Worm (Caenorhabditis elegans) whole organism, young adult: ENCODE measurements around the gene C02F5.13.

Source experiments
- F10E7.11 ChIP-seq: sonication (generic microtip); optimal IDR thresholded peaks from 2 replicates; lab custom pipeline; 2017; ENCODE audit warnings: mild to moderate bottlenecking, missing genetic modification characterization, moderate library complexity, missing compliant biosample characterization
- F22D6.2 ChIP-seq: sonication (generic microtip); optimal IDR thresholded peaks from 2 replicates; lab custom pipeline; 2016; ENCODE audit warnings: mild to moderate bottlenecking, missing genetic modification characterization, missing compliant biosample characterization
- F23B12.7 ChIP-seq: sonication (generic microtip); optimal IDR thresholded peaks from 2 replicates; lab custom pipeline; 2017; ENCODE audit warnings: missing genetic modification characterization, mild to moderate bottlenecking, missing compliant biosample characterization, antibody characterized with exemption, moderate library complexity; ENCODE audit not compliant: insufficient read depth
- F55B11.4 ChIP-seq: sonication (generic microtip); optimal IDR thresholded peaks from 2 replicates; lab custom pipeline; 2016; ENCODE audit warnings: missing compliant biosample characterization, missing genetic modification characterization, borderline replicate concordance; ENCODE audit not compliant: insufficient read depth
- Y53G8AR.9 ChIP-seq: fragments of 200-800 bp; sonication (Bioruptor generic); conservative IDR thresholded peaks from 2 replicates; pipeline ENCODE4 v1.3.6; 2022; ENCODE audit warnings: missing genetic modification reagents, missing genetic modification characterization, missing compliant biosample characterization
- Y95B8A.8 ChIP-seq: fragments of 200-800 bp; sonication (Bioruptor generic); IDR thresholded peaks from 2 replicates; pipeline ENCODE4 v1.3.6; 2022; ENCODE audit warnings: missing genetic modification reagents, missing genetic modification characterization, missing compliant biosample characterization
- aptf-3 ChIP-seq: fragments of 200-800 bp; sonication (Bioruptor generic); IDR thresholded peaks from 2 replicates; pipeline ENCODE4 v1.3.6; 2022; ENCODE audit warnings: missing genetic modification characterization, missing compliant biosample characterization
- athp-1 ChIP-seq: sonication (generic microtip); optimal IDR thresholded peaks from 2 replicates; lab custom pipeline; 2017; ENCODE audit warnings: mild to moderate bottlenecking, missing genetic modification characterization, missing compliant biosample characterization
- attf-5 ChIP-seq: fragments of 200-800 bp; sonication (Bioruptor generic); optimal IDR thresholded peaks from 2 replicates; lab custom pipeline; 2018; ENCODE audit warnings: mild to moderate bottlenecking, missing genetic modification characterization, missing compliant biosample characterization
- bed-1 ChIP-seq: fragments of 200-800 bp; sonication (Bioruptor generic); IDR thresholded peaks from 2 replicates; pipeline ENCODE4 v1.3.6; 2022; ENCODE audit warnings: missing genetic modification reagents, missing genetic modification characterization, missing compliant biosample characterization
- bed-2 ChIP-seq: fragments of 200-800 bp; sonication (Bioruptor generic); IDR thresholded peaks from 2 replicates; pipeline ENCODE4 v1.3.6; 2022; ENCODE audit warnings: missing genetic modification reagents, missing genetic modification characterization, missing compliant biosample characterization
- ccch-3 ChIP-seq: fragments of 200-800 bp; sonication (Bioruptor generic); optimal IDR thresholded peaks from 2 replicates; lab custom pipeline; 2018; ENCODE audit warnings: mild to moderate bottlenecking, missing genetic modification characterization, missing compliant biosample characterization
- cebp-1 ChIP-seq, 2 experiments: fragments of 200-800 bp in 1 of 2; sonication (Bioruptor generic) in 1 of 2; sonication (generic microtip) in 1 of 2; IDR thresholded peaks in 1 of 2; optimal IDR thresholded peaks in 1 of 2; 2 replicates each; pipeline versions ENCODE4 v1.3.6 to Lab custom; 2017 to 2022; ENCODE audit warnings: missing compliant biosample characterization in 2 of 2, missing genetic modification characterization in 2 of 2, mild to moderate bottlenecking in 1 of 2, missing genetic modification reagents in 1 of 2, moderate library complexity in 1 of 2
- cebp-2 ChIP-seq: fragments of 200-800 bp; sonication (Bioruptor generic); IDR thresholded peaks from 2 replicates; pipeline ENCODE4 v1.3.6; 2022; ENCODE audit warnings: missing genetic modification characterization, missing compliant biosample characterization
- ceh-100 ChIP-seq: fragments of 200-800 bp; sonication (Bioruptor generic); IDR thresholded peaks from 2 replicates; pipeline ENCODE4 v1.3.6; 2022; ENCODE audit warnings: missing genetic modification reagents, missing genetic modification characterization, missing compliant biosample characterization
- ceh-58 ChIP-seq: fragments of 200-800 bp; sonication (Bioruptor generic); IDR thresholded peaks from 2 replicates; pipeline ENCODE4 v1.3.6; 2022; ENCODE audit warnings: missing genetic modification characterization, missing compliant biosample characterization
- ceh-79 ChIP-seq: sonication (generic microtip); optimal IDR thresholded peaks from 2 replicates; lab custom pipeline; 2017; ENCODE audit warnings: mild to moderate bottlenecking, missing genetic modification characterization, missing compliant biosample characterization
- dpl-1 ChIP-seq: fragments of 150-350 bp; optimal IDR thresholded peaks from 2 replicates; lab custom pipeline; 2014; ENCODE audit warnings: missing biosample characterization, missing genetic modification reagents, missing genetic modification characterization
- efl-1 ChIP-seq: fragments of 150-350 bp; optimal IDR thresholded peaks from 2 replicates; lab custom pipeline; 2014; ENCODE audit warnings: missing biosample characterization, missing genetic modification reagents, missing genetic modification characterization
- lag-1 ChIP-seq: fragments of 200-800 bp; sonication (Bioruptor generic); IDR thresholded peaks from 2 replicates; pipeline ENCODE4 v1.3.6; 2022; ENCODE audit warnings: missing genetic modification reagents, missing genetic modification characterization, missing compliant biosample characterization
- let-607 ChIP-seq, 2 experiments: fragments of 200-800 bp in 1 of 2; sonication (Bioruptor generic) in 1 of 2; sonication (generic microtip) in 1 of 2; optimal IDR thresholded peaks; 2 replicates each; lab custom pipeline; 2016 to 2018; ENCODE audit warnings: mild to moderate bottlenecking in 2 of 2, missing compliant biosample characterization in 2 of 2, missing genetic modification characterization in 2 of 2, moderate library complexity in 2 of 2, missing genotype in 1 of 2
- madf-6 ChIP-seq: fragments of 200-800 bp; sonication (Bioruptor generic); IDR thresholded peaks from 2 replicates; pipeline ENCODE4 v1.3.6; 2022; ENCODE audit warnings: missing genetic modification reagents, missing genetic modification characterization, missing compliant biosample characterization
- mxl-1 ChIP-seq: sonication (generic microtip); optimal IDR thresholded peaks from 2 replicates; lab custom pipeline; 2016; ENCODE audit warnings: missing genetic modification characterization, missing compliant biosample characterization
- nfyb-1 ChIP-seq: fragments of 200-800 bp; sonication (Bioruptor generic); IDR thresholded peaks from 2 replicates; pipeline ENCODE4 v1.3.6; 2022; ENCODE audit warnings: missing genetic modification reagents, missing genetic modification characterization, missing compliant biosample characterization
- nhr-120 ChIP-seq: fragments of 200-800 bp; sonication (Bioruptor generic); IDR thresholded peaks from 2 replicates; pipeline ENCODE4 v1.3.6; 2022; ENCODE audit warnings: missing genetic modification characterization, missing compliant biosample characterization
- repo-1 ChIP-seq: sonication (generic microtip); optimal IDR thresholded peaks from 2 replicates; lab custom pipeline; 2017; ENCODE audit warnings: mild to moderate bottlenecking, missing genetic modification characterization, missing compliant biosample characterization
- snpc-4 ChIP-seq, 5 experiments: fragments of 150-350 bp in 1 of 5; sonication (generic microtip) in 4 of 5; optimal IDR thresholded peaks; 2 replicates each; lab custom pipeline; 2014 to 2018; ENCODE audit warnings: missing genetic modification characterization in 5 of 5, missing biosample characterization in 3 of 5, antibody characterized with exemption in 2 of 5, mild to moderate bottlenecking in 2 of 5, missing compliant biosample characterization in 2 of 5, missing genotype in 2 of 5, moderate library complexity in 2 of 5, missing genetic modification reagents in 1 of 5
- sptf-2 ChIP-seq: fragments of 200-800 bp; sonication (Bioruptor generic); optimal IDR thresholded peaks from 2 replicates; lab custom pipeline; 2018; ENCODE audit warnings: mild to moderate bottlenecking, missing genetic modification characterization, missing compliant biosample characterization
- tbx-9 ChIP-seq: sonication (generic microtip); optimal IDR thresholded peaks from 2 replicates; lab custom pipeline; 2016; ENCODE audit warnings: borderline replicate concordance, missing genetic modification characterization, inconsistent platforms, missing compliant biosample characterization
- tlf-1 ChIP-seq: fragments of 200-800 bp; sonication (Bioruptor generic); optimal IDR thresholded peaks from 2 replicates; lab custom pipeline; 2018; ENCODE audit warnings: mild to moderate bottlenecking, missing genetic modification characterization, missing compliant biosample characterization
- unc-130 ChIP-seq: sonication (generic microtip); optimal IDR thresholded peaks from 2 replicates; lab custom pipeline; 2016; ENCODE audit warnings: missing genetic modification reagents, missing genetic modification characterization, missing compliant biosample characterization
- zfh-2 ChIP-seq: fragments of 200-800 bp; sonication (Bioruptor generic); conservative IDR thresholded peaks from 2 replicates; pipeline ENCODE4 v1.3.6; 2022; ENCODE audit warnings: missing genetic modification reagents, missing genetic modification characterization, missing compliant biosample characterization
- ztf-18 ChIP-seq: sonication (generic microtip); optimal IDR thresholded peaks from 2 replicates; lab custom pipeline; 2016; ENCODE audit warnings: missing genotype, mild to moderate bottlenecking, missing genetic modification characterization, missing compliant biosample characterization

The C02F5.13 gene

DNA sequence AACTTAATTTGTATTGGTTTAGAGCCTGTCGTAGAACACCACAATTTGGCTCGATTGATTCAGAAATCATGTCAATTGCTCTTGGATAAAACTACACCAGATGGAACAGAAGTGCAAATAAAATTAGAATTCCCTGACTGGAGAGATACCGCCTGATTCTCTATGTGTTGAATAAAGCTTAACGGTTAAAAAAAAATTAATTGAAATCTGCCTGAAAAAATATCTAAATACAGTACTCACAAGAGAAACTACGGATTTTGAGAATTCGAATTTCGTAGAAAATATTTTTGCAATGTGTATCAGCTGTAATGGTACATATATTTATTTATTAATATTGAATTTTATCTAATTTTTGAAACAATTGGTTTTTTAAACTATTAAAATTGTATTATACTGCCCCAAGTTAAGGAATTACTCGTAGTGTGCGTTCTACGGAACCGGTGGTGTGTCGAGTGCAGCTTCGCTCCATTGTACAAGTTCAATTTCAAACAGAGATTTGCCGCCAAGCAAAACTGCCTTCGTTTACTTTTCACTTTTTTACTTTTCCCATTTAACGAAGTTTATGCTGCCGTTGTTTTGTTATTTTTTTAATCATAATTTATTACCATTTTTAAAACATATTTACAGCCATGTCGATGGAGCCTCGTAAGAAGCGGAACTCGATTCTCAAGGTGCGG is 3.0 kb downstream of the C02F5.13 start, which contains the start of gene knl-1 (continued):
- TF ChIP-seq F10E7.11 (tag; lab: Kevin White, UChicago): no peak
- no peak for TF ChIP-seq bed-1 (GFP tag; lab: Robert Waterston, UW)
- no peak for TF ChIP-seq F55B11.4 (tag; lab: Kevin White, UChicago)
- no peak for TF ChIP-seq let-607 (tag; optimal IDR thresholded peaks at IDR 0.05; lab: Kevin White, UChicago)
- TF ChIP-seq cebp-2 (GFP tag; lab: Robert Waterston, UW): no peak
- TF ChIP-seq tbx-9 (tag; lab: Kevin White, UChicago): no peak
- TF ChIP-seq bed-2 (GFP tag; lab: Robert Waterston, UW): no peak
- TF ChIP-seq mxl-1: no peak

DNA sequence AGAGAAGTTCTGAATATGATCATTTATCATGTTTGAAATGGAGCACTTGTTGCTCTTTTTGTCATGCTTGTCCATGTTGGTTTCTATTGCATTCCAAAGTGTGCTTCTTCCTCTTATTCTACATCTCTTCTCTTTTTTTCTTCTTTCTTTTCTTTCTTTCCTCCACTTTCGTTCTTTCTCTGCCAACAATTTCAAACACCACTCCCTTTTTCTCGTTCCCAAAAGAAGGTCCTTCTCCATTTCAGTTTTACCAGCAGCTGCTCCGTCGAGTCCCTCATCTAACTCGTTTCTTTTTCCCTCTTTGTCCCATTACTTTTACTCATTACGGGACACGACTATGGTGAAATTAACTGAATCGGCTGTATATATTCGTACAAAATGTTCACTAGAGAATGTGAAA is 7.8 kb downstream of the C02F5.13 start, which contains the start of gene F09G8.5:
Gene F09G8.5, plus strand, starts transcription at position 38 of the 400 bp plus-strand sequence.
- TF ChIP-seq ceh-100: no peak
- TF ChIP-seq tlf-1 (GFP tag; lab: Kevin White, UChicago): no peak
- no peak for TF ChIP-seq bed-1 (GFP tag; lab: Robert Waterston, UW)
- TF ChIP-seq F23B12.7 (tag; lab: Kevin White, UChicago): no peak
- TF ChIP-seq lag-1: no peak
- no peak for TF ChIP-seq ceh-58
- no peak for TF ChIP-seq athp-1 (tag; lab: Kevin White, UChicago)
- no peak for TF ChIP-seq nfyb-1 (GFP tag; lab: Robert Waterston, UW)
- TF ChIP-seq madf-6 (GFP tag; lab: Robert Waterston, UW): no peak
- TF ChIP-seq ztf-18 (tag; lab: Kevin White, UChicago): no peak
- no peak for TF ChIP-seq ccch-3 (GFP tag; lab: Kevin White, UChicago)
- TF ChIP-seq efl-1: no peak
- no peak for TF ChIP-seq Y53G8AR.9 (GFP tag; lab: Robert Waterston, UW)
- no peak for TF ChIP-seq nhr-120 (GFP tag; lab: Robert Waterston, UW)
- TF ChIP-seq repo-1 (tag; lab: Kevin White, UChicago): no peak
- no peak for TF ChIP-seq dpl-1 (GFP tag; lab: Kevin White, UChicago)
- TF ChIP-seq F22D6.2: no peak

DNA sequence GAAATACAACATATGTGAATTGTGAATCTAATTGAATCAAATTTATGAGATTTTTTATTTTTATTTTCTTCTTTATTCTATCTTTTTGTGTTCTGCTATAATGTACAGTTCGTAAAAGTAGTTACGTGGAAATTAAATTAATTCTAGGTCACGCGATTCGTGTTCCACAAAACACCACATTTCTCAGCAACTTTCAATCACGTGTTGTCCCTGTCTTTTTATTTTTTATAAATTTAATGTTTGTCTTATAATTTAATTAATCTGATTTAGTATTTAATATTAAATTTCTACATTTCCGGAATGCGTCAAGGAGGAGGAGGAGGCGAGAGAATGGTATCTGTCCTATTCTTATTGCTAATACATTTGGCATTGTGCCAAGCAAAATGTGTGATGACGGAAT is 10.9 kb downstream of the C02F5.13 start, which contains the start of gene ncr-2:
Gene ncr-2, plus strand, starts transcription at position 301 of the 400 bp plus-strand sequence.
- TF ChIP-seq attf-5 (GFP tag; lab: Kevin White, UChicago) (no peak), sptf-2 (no peak), cebp-1 (GFP tag; IDR thresholded peaks at IDR 0.05; lab: Robert Waterston, UW) (no peak), cebp-1 (tag; optimal IDR thresholded peaks at IDR 0.05; lab: Kevin White, UChicago) (no peak), aptf-3 (GFP tag; lab: Robert Waterston, UW) (no peak), unc-130 (no peak), let-607 (tag; optimal IDR thresholded peaks at IDR 0.05; lab: Kevin White, UChicago) (no peak), ceh-79 (tag; lab: Kevin White, UChicago) (no peak), mxl-1 (no peak), Y95B8A.8 (GFP tag; lab: Robert Waterston, UW) (no peak), zfh-2 (GFP tag; lab: Robert Waterston, UW) (no peak), snpc-4 (GFP tag; optimal IDR thresholded peaks at IDR 0.05; lab: Kevin White, UChicago) (no peak), snpc-4 (tag; optimal IDR thresholded peaks at IDR 0.05; lab: Kevin White, UChicago) (no peak)
